Worm (Caenorhabditis elegans): ENCODE results near the gene B0280.17.
"Not testable (repeated sequence)": the region's sequence is repeated elsewhere in the genome, so short reads cannot be mapped to it uniquely, and the experiment has no call there.

B0280.17 gene

ce11 chrIII:7158709-7159108 lies 22.8 kb upstream of the B0280.17 start, which contains the start of gene nuo-4:
Gene nuo-4, minus strand, starts transcription at chrIII:7158809.
- TF ChIP-seq unc-62 (GFP tag; optimal IDR thresholded peaks at IDR 0.05): no peak

ce11 chrIII:7155631-7156030 lies 19.7 kb upstream of the B0280.17 start:
- no peak for TF ChIP-seq unc-62 (GFP tag; optimal IDR thresholded peaks at IDR 0.05)

ce11 chrIII:7154526-7154925 lies 18.6 kb upstream of the B0280.17 start:
- TF ChIP-seq unc-62 (GFP tag; optimal IDR thresholded peaks at IDR 0.05): no peak

- no peak for TF ChIP-seq unc-62 (GFP tag; optimal IDR thresholded peaks at IDR 0.05)
Measured at ce11 chrIII:7153747-7154238, 17.9 kb upstream of the B0280.17 start, which contains the start of gene ogt-1. Gene ogt-1, minus strand, starts transcription at chrIII:7153797.

- TF ChIP-seq unc-62 (GFP tag; optimal IDR thresholded peaks at IDR 0.05): no peak
Measured at ce11 chrIII:7152569-7152968, 16.7 kb upstream of the B0280.17 start.

- TF ChIP-seq unc-62 (GFP tag; optimal IDR thresholded peaks at IDR 0.05): no peak
Measured at ce11 chrIII:7150162-7150561, 14.2 kb upstream of the B0280.17 start.

- no peak for TF ChIP-seq unc-62 (GFP tag; optimal IDR thresholded peaks at IDR 0.05)
Measured at ce11 chrIII:7148191-7148590, 12.3 kb upstream of the B0280.17 start.

- TF ChIP-seq unc-62 (GFP tag; optimal IDR thresholded peaks at IDR 0.05): no peak
Measured at ce11 chrIII:7146341-7146740, 10.4 kb upstream of the B0280.17 start.

- TF ChIP-seq unc-62 (GFP tag; optimal IDR thresholded peaks at IDR 0.05): no peak
Measured at ce11 chrIII:7144749-7145148, 8.8 kb upstream of the B0280.17 start, which contains the start of gene glr-2. Gene glr-2, minus strand, starts transcription at chrIII:7144959.

ce11 chrIII:7142172-7142601 lies 6.3 kb upstream of the B0280.17 start:
- no peak for TF ChIP-seq unc-62 (GFP tag; optimal IDR thresholded peaks at IDR 0.05)

- no peak for TF ChIP-seq unc-62 (GFP tag; optimal IDR thresholded peaks at IDR 0.05)
Measured at ce11 chrIII:7141285-7141715, 5.4 kb upstream of the B0280.17 start.

ce11 chrIII:7140228-7140710 lies 4.4 kb upstream of the B0280.17 start:
- no peak for TF ChIP-seq unc-62 (GFP tag; optimal IDR thresholded peaks at IDR 0.05)

- no peak for TF ChIP-seq unc-62 (GFP tag; optimal IDR thresholded peaks at IDR 0.05)
Measured at ce11 chrIII:7138178-7138577, 2.3 kb upstream of the B0280.17 start, which contains the start of gene B0280.11. Gene B0280.11, minus strand, starts transcription at chrIII:7138278.

- TF ChIP-seq unc-62 (GFP tag; optimal IDR thresholded peaks at IDR 0.05): no peak
Measured at ce11 chrIII:7133559-7133958, 2.4 kb downstream of the B0280.17 start, which contains the start of the genes pot-1 and ggtb-1. Gene pot-1, minus strand, starts transcription at chrIII:7133678. Gene ggtb-1, plus strand, starts transcription at chrIII:7133766.

ce11 chrIII:7128601-7129000 lies 7.3 kb downstream of the B0280.17 start, which contains the start of gene viro-2:
Gene viro-2, plus strand, starts transcription at chrIII:7128901.
- TF ChIP-seq unc-62 (GFP tag; optimal IDR thresholded peaks at IDR 0.05): not testable (repeated sequence)

- TF ChIP-seq unc-62 (GFP tag; optimal IDR thresholded peaks at IDR 0.05): no peak
Measured at ce11 chrIII:7124364-7124763, 11.6 kb downstream of the B0280.17 start, which contains the start of gene B0280.2. Gene B0280.2, plus strand, starts transcription at chrIII:7124664.

ce11 chrIII:7122860-7123259 lies 13.1 kb downstream of the B0280.17 start, which contains the start of the genes B0280.9 and rpia-1:
Gene B0280.9, minus strand, starts transcription at chrIII:7122895.
Gene rpia-1, plus strand, starts transcription at chrIII:7123128.
- TF ChIP-seq unc-62 (GFP tag; optimal IDR thresholded peaks at IDR 0.05): no peak

Data from whole organism, dauer.